Fruit fly (Drosophila melanogaster) whole organism, prepupa: ENCODE data around the gene hth.
A peak's percentile ranks its signal among the peaks of the same experiment; 100 is the strongest.

Experiments
- Blimp-1 ChIP-seq: fragments of 200-800 bp; sonication (Bioruptor generic); optimal IDR thresholded peaks from 3 replicates; lab custom pipeline; 2017; ENCODE audit warnings: missing biosample characterization, missing genetic modification characterization, mild to moderate bottlenecking, moderate library complexity, missing genetic modification reagents
- CG10631 ChIP-seq: fragments of 200-800 bp; sonication (Bioruptor generic); optimal IDR thresholded peaks from 2 replicates; lab custom pipeline; 2016; ENCODE audit warnings: missing biosample characterization, missing genetic modification characterization
- CG10669 ChIP-seq: fragments of 200-800 bp; sonication (Bioruptor generic); optimal IDR thresholded peaks from 3 replicates; lab custom pipeline; 2018; ENCODE audit warnings: missing biosample characterization, mild to moderate bottlenecking, missing genetic modification characterization, moderate library complexity
- CG11294 ChIP-seq: fragments of 200-800 bp; sonication (Bioruptor generic); IDR thresholded peaks from 2 replicates; pipeline ENCODE4 v1.3.6; 2022; ENCODE audit warnings: missing biosample characterization, missing genetic modification characterization
- CG11762 ChIP-seq: fragments of 200-800 bp; sonication (Bioruptor generic); optimal IDR thresholded peaks from 3 replicates; lab custom pipeline; 2016; ENCODE audit warnings: missing biosample characterization, missing genetic modification characterization; ENCODE audit not compliant: insufficient read depth
- CG11902 ChIP-seq: fragments of 200-800 bp; sonication (Bioruptor generic); optimal IDR thresholded peaks from 3 replicates; lab custom pipeline; 2016; ENCODE audit warnings: missing biosample characterization, missing genetic modification characterization
- CG1621 ChIP-seq: fragments of 200-800 bp; sonication (Bioruptor generic); optimal IDR thresholded peaks from 3 replicates; lab custom pipeline; 2018; ENCODE audit warnings: missing biosample characterization, mild to moderate bottlenecking, missing genetic modification characterization
- CG16779 ChIP-seq: fragments of 200-800 bp; sonication (Bioruptor generic); optimal IDR thresholded peaks from 3 replicates; lab custom pipeline; 2017; ENCODE audit warnings: missing biosample characterization, mild to moderate bottlenecking, missing genetic modification characterization
- CG3032 ChIP-seq: fragments of 200-800 bp; optimal IDR thresholded peaks from 2 replicates; lab custom pipeline; 2019; ENCODE audit warnings: missing biosample characterization, mild to moderate bottlenecking, missing genetic modification characterization, moderate library complexity
- CG31627 ChIP-seq: fragments of 200-800 bp; sonication (Bioruptor generic); optimal IDR thresholded peaks from 3 replicates; lab custom pipeline; 2016; ENCODE audit warnings: missing biosample characterization, missing genetic modification characterization
- CG32006 ChIP-seq: fragments of 200-800 bp; sonication (Bioruptor generic); optimal IDR thresholded peaks from 3 replicates; lab custom pipeline; 2017; ENCODE audit warnings: missing biosample characterization, mild to moderate bottlenecking, missing genetic modification characterization
- CG34406 ChIP-seq: fragments of 200-800 bp; sonication (Bioruptor generic); optimal IDR thresholded peaks from 3 replicates; lab custom pipeline; 2016; ENCODE audit warnings: missing biosample characterization, missing genetic modification characterization
- CG6163 ChIP-seq: fragments of 200-800 bp; sonication (Bioruptor generic); IDR thresholded peaks from 3 replicates; pipeline ENCODE4 v1.3.6; 2022; ENCODE audit warnings: missing biosample characterization, missing genetic modification characterization
- CG6276 ChIP-seq: fragments of 200-800 bp; sonication (Bioruptor generic); optimal IDR thresholded peaks from 2 replicates; lab custom pipeline; 2017; ENCODE audit warnings: missing biosample characterization, mild to moderate bottlenecking, missing genetic modification characterization
- CG6792 ChIP-seq: fragments of 200-800 bp; sonication (Bioruptor generic); optimal IDR thresholded peaks from 3 replicates; lab custom pipeline; 2016; ENCODE audit warnings: missing biosample characterization, missing genetic modification characterization
- CG6854 ChIP-seq: fragments of 200-800 bp; sonication (Bioruptor generic); optimal IDR thresholded peaks from 2 replicates; lab custom pipeline; 2017; ENCODE audit warnings: missing biosample characterization, mild to moderate bottlenecking, missing genetic modification characterization
- CG7368 ChIP-seq: fragments of 200-800 bp; sonication (Bioruptor generic); optimal IDR thresholded peaks from 3 replicates; lab custom pipeline; 2016; ENCODE audit warnings: missing biosample characterization, missing genetic modification characterization
- CG8119 ChIP-seq: fragments of 200-800 bp; sonication (Bioruptor generic); IDR thresholded peaks from 3 replicates; pipeline ENCODE4 v1.3.6; 2022; ENCODE audit warnings: missing biosample characterization, missing genetic modification characterization
- CG8319 ChIP-seq: fragments of 200-800 bp; sonication (Bioruptor generic); optimal IDR thresholded peaks from 3 replicates; lab custom pipeline; 2016; ENCODE audit warnings: missing biosample characterization, missing genetic modification characterization
- CG8632 ChIP-seq: fragments of 200-800 bp; sonication (Bioruptor generic); optimal IDR thresholded peaks from 3 replicates; lab custom pipeline; 2016; ENCODE audit warnings: missing biosample characterization, missing genetic modification characterization
- CG9139 ChIP-seq: fragments of 200-800 bp; sonication (Bioruptor generic); optimal IDR thresholded peaks from 3 replicates; lab custom pipeline; 2017; ENCODE audit warnings: missing biosample characterization, mild to moderate bottlenecking, missing genetic modification characterization
- Eip75B ChIP-seq: fragments of 200-800 bp; sonication (Bioruptor generic); optimal IDR thresholded peaks from 3 replicates; lab custom pipeline; 2016; ENCODE audit warnings: missing biosample characterization, missing genetic modification characterization
- Eip78C ChIP-seq: fragments of 200-800 bp; sonication (Bioruptor generic); peaks from one replicate; lab custom pipeline; 2016; ENCODE audit warnings: missing biosample characterization, missing genetic modification characterization
- Eip93F ChIP-seq: fragments of 200-800 bp; sonication (Bioruptor generic); optimal IDR thresholded peaks from 2 replicates; lab custom pipeline; 2016; ENCODE audit warnings: missing biosample characterization, mild to moderate bottlenecking, missing genetic modification characterization
- Ets21C ChIP-seq: fragments of 200-800 bp; sonication (Bioruptor generic); optimal IDR thresholded peaks from 3 replicates; lab custom pipeline; 2016; ENCODE audit warnings: missing biosample characterization, missing genetic modification characterization
- Ets96B ChIP-seq: fragments of 200-800 bp; optimal IDR thresholded peaks from 2 replicates; lab custom pipeline; 2019; ENCODE audit warnings: missing biosample characterization, mild to moderate bottlenecking, missing genetic modification characterization, moderate library complexity
- Gug ChIP-seq: fragments of 200-800 bp; sonication (Bioruptor generic); IDR thresholded peaks from 2 replicates; pipeline ENCODE4 v1.3.6; 2022; ENCODE audit warnings: missing biosample characterization, missing genetic modification characterization
- Hr38 ChIP-seq: sonication (Bioruptor generic); optimal IDR thresholded peaks from 2 replicates; lab custom pipeline; 2016; ENCODE audit warnings: missing biosample characterization, missing genetic modification characterization
- Hr39 ChIP-seq: fragments of 200-800 bp; sonication (Bioruptor generic); optimal IDR thresholded peaks from 2 replicates; lab custom pipeline; 2016; ENCODE audit warnings: missing biosample characterization, missing genetic modification characterization
- Met ChIP-seq: fragments of 200-800 bp; sonication (Bioruptor generic); optimal IDR thresholded peaks from 3 replicates; lab custom pipeline; 2016; ENCODE audit warnings: missing biosample characterization, missing genetic modification characterization
- OdsH ChIP-seq: fragments of 200-800 bp; sonication (Bioruptor generic); optimal IDR thresholded peaks from 3 replicates; lab custom pipeline; 2016; ENCODE audit warnings: missing biosample characterization, missing genetic modification characterization
- Smox ChIP-seq: fragments of 200-800 bp; sonication (Bioruptor generic); optimal IDR thresholded peaks from 3 replicates; lab custom pipeline; 2016; ENCODE audit warnings: missing biosample characterization, missing genetic modification characterization
- Sox14 ChIP-seq: fragments of 200-800 bp; sonication (Bioruptor generic); optimal IDR thresholded peaks from 3 replicates; lab custom pipeline; 2016; ENCODE audit warnings: missing biosample characterization, missing genetic modification characterization
- Sox15 ChIP-seq: fragments of 200-800 bp; sonication (Bioruptor generic); optimal IDR thresholded peaks from 3 replicates; lab custom pipeline; 2016; ENCODE audit warnings: missing biosample characterization, missing genetic modification characterization
- achi ChIP-seq: fragments of 200-800 bp; sonication (Bioruptor generic); optimal IDR thresholded peaks from 3 replicates; lab custom pipeline; 2016; ENCODE audit warnings: missing biosample characterization, missing genetic modification characterization
- dac ChIP-seq: fragments of 200-800 bp; sonication (Bioruptor generic); optimal IDR thresholded peaks from 2 replicates; lab custom pipeline; 2017; ENCODE audit warnings: missing biosample characterization, mild to moderate bottlenecking, missing genetic modification characterization
- eg ChIP-seq: fragments of 200-800 bp; sonication (Bioruptor generic); IDR thresholded peaks from 3 replicates; pipeline ENCODE4 v1.3.6; 2022; ENCODE audit warnings: missing biosample characterization, missing genetic modification characterization
- esn ChIP-seq: fragments of 200-800 bp; sonication (Bioruptor generic); optimal IDR thresholded peaks from 2 replicates; lab custom pipeline; 2016; ENCODE audit warnings: missing biosample characterization, mild to moderate bottlenecking, missing genetic modification characterization, moderate library complexity
- fd85E ChIP-seq: fragments of 200-800 bp; sonication (Bioruptor generic); optimal IDR thresholded peaks from 3 replicates; lab custom pipeline; 2016; ENCODE audit warnings: missing biosample characterization, missing genetic modification characterization
- fkh ChIP-seq: fragments of 200-800 bp; sonication (Bioruptor generic); optimal IDR thresholded peaks from 3 replicates; lab custom pipeline; 2017; ENCODE audit warnings: missing biosample characterization, mild to moderate bottlenecking, missing genetic modification characterization, moderate library complexity
- net ChIP-seq: fragments of 200-800 bp; sonication (Bioruptor generic); optimal IDR thresholded peaks from 3 replicates; lab custom pipeline; 2016; ENCODE audit warnings: missing biosample characterization, missing genetic modification characterization
- pdm3 ChIP-seq: fragments of 200-800 bp; sonication (Bioruptor generic); optimal IDR thresholded peaks from 3 replicates; lab custom pipeline; 2016; ENCODE audit warnings: missing biosample characterization, missing genetic modification characterization
- salr ChIP-seq, 2 experiments: fragments of 200-800 bp; sonication (Bioruptor generic); optimal IDR thresholded peaks; 3 replicates each; lab custom pipeline; 2016 to 2018; ENCODE audit warnings: missing biosample characterization in 2 of 2, missing genetic modification characterization in 2 of 2, mild to moderate bottlenecking in 1 of 2
- spab ChIP-seq: fragments of 200-800 bp; sonication (Bioruptor generic); optimal IDR thresholded peaks from 2 replicates; lab custom pipeline; 2017; ENCODE audit warnings: missing biosample characterization, mild to moderate bottlenecking, missing genetic modification characterization, missing genetic modification reagents
- ss ChIP-seq, 2 experiments: fragments of 200-800 bp; sonication (Bioruptor generic); optimal IDR thresholded peaks; 2 replicates in 1 of 2; 3 replicates in 1 of 2; lab custom pipeline; 2017 to 2018; ENCODE audit warnings: mild to moderate bottlenecking in 2 of 2, missing biosample characterization in 2 of 2, missing genetic modification characterization in 2 of 2, moderate library complexity in 1 of 2
- topi ChIP-seq: fragments of 200-800 bp; sonication (Bioruptor generic); optimal IDR thresholded peaks from 3 replicates; lab custom pipeline; 2016; ENCODE audit warnings: missing biosample characterization, missing genetic modification characterization
- vri ChIP-seq: fragments of 200-800 bp; sonication (Bioruptor generic); optimal IDR thresholded peaks from 3 replicates; lab custom pipeline; 2016; ENCODE audit warnings: missing biosample characterization, mild to moderate bottlenecking, missing genetic modification characterization

Gene hth

DNA sequence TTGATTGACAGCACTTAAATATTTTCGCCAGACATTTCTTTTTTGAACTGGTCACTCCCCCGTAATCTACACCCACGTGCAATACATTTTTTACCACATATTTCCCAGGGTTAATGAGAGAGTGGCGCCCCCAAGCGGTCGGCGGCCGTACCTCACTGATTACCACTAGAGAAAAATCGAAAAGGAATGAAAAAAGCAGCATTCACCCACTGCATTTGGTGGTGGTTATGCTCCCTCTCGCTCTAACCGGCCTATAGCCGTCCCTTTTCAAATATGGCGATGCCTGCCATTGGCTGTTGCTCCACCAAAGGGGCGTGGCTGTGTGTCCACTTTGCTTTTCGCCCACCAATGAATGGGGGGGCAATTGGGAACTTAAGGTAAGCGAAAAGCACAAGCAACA is 25.6 kb upstream of the hth start (continued):
- peak; percentile 40 for TF ChIP-seq Sox14 (GFP tag; lab: Kevin White, UChicago)
- peak; percentile 19 to 28 for TF ChIP-seq salr (GFP tag; optimal IDR thresholded peaks at IDR 0.05; lab: Kevin White, UChicago)
- TF ChIP-seq CG6163 (GFP tag; lab: Robert Waterston, UW) = peak; percentile 84
- no peak for TF ChIP-seq CG11902
- peak; percentile 34 for TF ChIP-seq CG34406
- TF ChIP-seq CG9139 = peak; percentile 47
- TF ChIP-seq CG10631 (GFP tag; lab: Kevin White, UChicago) = no peak
- no peak for TF ChIP-seq Ets21C (GFP tag; lab: Kevin White, UChicago)
- peak; percentile 55; the same call in 1 of the 3 replicates for TF ChIP-seq CG8119 (GFP tag; lab: Robert Waterston, UW)
- TF ChIP-seq Ets96B (tag; lab: Kevin White, UChicago) = peak; percentile 48
- TF ChIP-seq CG10669 (GFP tag; lab: Kevin White, UChicago) = peak; percentile 54
- no peak for TF ChIP-seq CG11762 (GFP tag; lab: Kevin White, UChicago)
- TF ChIP-seq CG3032 (tag; lab: Kevin White, UChicago) = peak; percentile 63
- peak; percentile 58 for TF ChIP-seq Eip75B
- no peak for TF ChIP-seq vri (GFP tag; lab: Kevin White, UChicago)
- TF ChIP-seq Hr39 = no peak
- TF ChIP-seq fd85E (GFP tag; lab: Kevin White, UChicago) = no peak
- TF ChIP-seq CG6792 (GFP tag; lab: Kevin White, UChicago) = no peak
- TF ChIP-seq dac (GFP tag; lab: Kevin White, UChicago) = peak; percentile 63
- peak; percentile 44; the same call in 1 of the 2 replicates for TF ChIP-seq CG11294 (GFP tag; lab: Robert Waterston, UW)
- TF ChIP-seq esn (GFP tag; lab: Kevin White, UChicago) = peak; percentile 28
- peak; percentile 13 for TF ChIP-seq fkh (GFP tag; lab: Kevin White, UChicago)

DNA sequence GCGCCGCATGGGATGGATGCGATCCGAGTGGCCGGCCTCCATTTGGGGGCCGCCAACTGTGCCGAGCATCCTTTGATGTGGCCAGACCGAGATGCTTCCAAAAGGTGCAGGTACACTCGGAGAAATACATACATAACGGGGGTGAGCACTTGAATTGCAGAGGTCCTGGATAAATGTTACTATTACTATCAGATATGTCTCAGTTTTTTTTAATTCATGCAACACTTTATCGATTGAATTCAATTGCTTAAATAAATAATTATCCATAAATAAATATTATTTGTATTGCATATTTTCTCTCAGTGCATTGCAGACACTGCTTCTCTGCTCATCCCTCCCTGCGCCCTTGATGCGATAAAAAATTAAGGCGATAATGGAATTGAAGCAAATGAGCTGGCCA is 21.7 kb upstream of the hth start:
- peak; percentile 64 for TF ChIP-seq OdsH (GFP tag; lab: Kevin White, UChicago)
- peak; percentile 39 for TF ChIP-seq CG31627 (GFP tag; lab: Kevin White, UChicago)
- peak; percentile 62 for TF ChIP-seq CG1621
- peak; percentile 33 to 72 for TF ChIP-seq ss (GFP tag; optimal IDR thresholded peaks at IDR 0.05; lab: Kevin White, UChicago)
- peak; percentile 38 for TF ChIP-seq vri (GFP tag; lab: Kevin White, UChicago)
- TF ChIP-seq CG11902 = peak; percentile 47
- TF ChIP-seq Sox15 (GFP tag; lab: Kevin White, UChicago) = peak; percentile 16
- no peak for TF ChIP-seq CG9139
- no peak for TF ChIP-seq CG7368
- TF ChIP-seq CG10669 (GFP tag; lab: Kevin White, UChicago) = peak; percentile 71
- TF ChIP-seq CG8632 = peak; percentile 45
- peak; percentile 41 for TF ChIP-seq CG32006 (GFP tag; lab: Kevin White, UChicago)
- no peak for TF ChIP-seq dac (GFP tag; lab: Kevin White, UChicago)
- no peak for TF ChIP-seq CG6854 (GFP tag; lab: Kevin White, UChicago)
- no peak for TF ChIP-seq CG11294 (GFP tag; lab: Robert Waterston, UW)
- TF ChIP-seq Sox14 (GFP tag; lab: Kevin White, UChicago) = peak; percentile 35
- TF ChIP-seq CG11762 (GFP tag; lab: Kevin White, UChicago) = peak; percentile 24
- no peak for TF ChIP-seq CG16779 (tag; lab: Kevin White, UChicago)
- TF ChIP-seq Smox (GFP tag; lab: Kevin White, UChicago) = peak; percentile 56
- TF ChIP-seq Eip93F (GFP tag; lab: Kevin White, UChicago) = no peak
- peak; percentile 22 for TF ChIP-seq Blimp-1 (GFP tag; lab: Kevin White, UChicago)
- peak; percentile 59 for TF ChIP-seq achi
- TF ChIP-seq Gug (GFP tag; lab: Robert Waterston, UW) = no peak
- TF ChIP-seq Eip78C (GFP tag; lab: Kevin White, UChicago) = peak; percentile 86
- no peak for TF ChIP-seq fd85E (GFP tag; lab: Kevin White, UChicago)
- TF ChIP-seq topi (GFP tag; lab: Kevin White, UChicago) = peak; percentile 54
- no peak for TF ChIP-seq CG6276 (GFP tag; lab: Kevin White, UChicago)
- peak; percentile 15 for TF ChIP-seq CG8319 (GFP tag; lab: Kevin White, UChicago)
- peak; percentile 27 for TF ChIP-seq net
- peak; percentile 59 for TF ChIP-seq Eip75B
- peak; percentile 43 for TF ChIP-seq pdm3 (GFP tag; lab: Kevin White, UChicago)
- TF ChIP-seq CG8119 (GFP tag; lab: Robert Waterston, UW) = 0 out of 3 replicates have a peak, but pooled peaks have one; percentile 15
- TF ChIP-seq eg (GFP tag; lab: Robert Waterston, UW) = no peak
- peak; percentile 50 for TF ChIP-seq Hr39
- TF ChIP-seq esn (GFP tag; lab: Kevin White, UChicago) = peak; percentile 70
- TF ChIP-seq CG3032 (tag; lab: Kevin White, UChicago) = peak; percentile 79
- peak; percentile 13 for TF ChIP-seq Ets21C (GFP tag; lab: Kevin White, UChicago)
- peak; percentile 61 for TF ChIP-seq CG34406
- peak; percentile 73 for TF ChIP-seq Met (GFP tag; lab: Kevin White, UChicago)
- no peak for TF ChIP-seq Hr38
- TF ChIP-seq CG10631 (GFP tag; lab: Kevin White, UChicago) = peak; percentile 69
- TF ChIP-seq spab = peak; percentile 72
